Worm (Caenorhabditis elegans) whole organism, L3 larva: ENCODE measurements around the gene F35G12.7.

Experiments
- R02D3.7 ChIP-seq: fragments of 150-350 bp; optimal IDR thresholded peaks from 2 replicates; lab custom pipeline; 2014; ENCODE audit warnings: missing biosample characterization, missing genetic modification characterization
- ZK546.5 ChIP-seq: sonication (generic microtip); optimal IDR thresholded peaks from 2 replicates; lab custom pipeline; 2017; ENCODE audit warnings: missing biosample characterization, missing genetic modification characterization
- aly-2 ChIP-seq: fragments of 150-350 bp; optimal IDR thresholded peaks from 2 replicates; lab custom pipeline; 2014; ENCODE audit warnings: missing biosample characterization, missing genetic modification characterization
- ama-1 ChIP-seq: fragments of 150-350 bp; optimal IDR thresholded peaks from 2 replicates; lab custom pipeline; 2018
- ceh-16 ChIP-seq: sonication (generic microtip); optimal IDR thresholded peaks from 2 replicates; lab custom pipeline; 2017; ENCODE audit warnings: missing biosample characterization, missing genetic modification characterization
- ceh-28 ChIP-seq: fragments of 150-350 bp; optimal IDR thresholded peaks from 2 replicates; lab custom pipeline; 2014; ENCODE audit warnings: missing biosample characterization, missing genetic modification reagents, missing genetic modification characterization
- ceh-82 ChIP-seq: fragments of 150-350 bp; optimal IDR thresholded peaks from 2 replicates; lab custom pipeline; 2014; ENCODE audit warnings: missing biosample characterization, missing genetic modification characterization
- ceh-9 ChIP-seq: sonication (generic microtip); optimal IDR thresholded peaks from 2 replicates; lab custom pipeline; 2018; ENCODE audit warnings: missing biosample characterization, missing genetic modification characterization
- daf-12 ChIP-seq: fragments of 150-350 bp; optimal IDR thresholded peaks from 2 replicates; lab custom pipeline; 2014; ENCODE audit warnings: missing biosample characterization, missing genetic modification reagents, missing genetic modification characterization
- egl-27 ChIP-seq: sonication (generic microtip); optimal IDR thresholded peaks from 4 replicates; lab custom pipeline; 2017; ENCODE audit warnings: missing biosample characterization, missing genetic modification reagents, missing genetic modification characterization
- egl-5 ChIP-seq: fragments of 150-350 bp; optimal IDR thresholded peaks from 2 replicates; lab custom pipeline; 2017; ENCODE audit warnings: missing biosample characterization, missing genetic modification reagents, missing genetic modification characterization, inconsistent platforms
- elt-1 ChIP-seq: fragments of 150-350 bp; optimal IDR thresholded peaks from 2 replicates; lab custom pipeline; 2014; ENCODE audit warnings: missing biosample characterization, missing genetic modification characterization
- elt-2 ChIP-seq: sonication (generic microtip); optimal IDR thresholded peaks from 2 replicates; lab custom pipeline; 2016; ENCODE audit warnings: missing genetic modification reagents, mild to moderate bottlenecking, missing genetic modification characterization, missing compliant biosample characterization
- elt-3 ChIP-seq, 3 experiments: fragments of 150-350 bp in 1 of 3; sonication (generic microtip) in 2 of 3; optimal IDR thresholded peaks; 2 replicates in 2 of 3; 4 replicates in 1 of 3; lab custom pipeline; 2014 to 2017; ENCODE audit warnings: missing biosample characterization in 3 of 3, missing genetic modification characterization in 3 of 3
- eor-1 ChIP-seq, 2 experiments: fragments of 150-350 bp; optimal IDR thresholded peaks; 2 replicates each; lab custom pipeline; 2014 to 2018; ENCODE audit warnings: missing biosample characterization in 2 of 2, missing genetic modification characterization in 2 of 2
- fkh-10 ChIP-seq: sonication (generic microtip); optimal IDR thresholded peaks from 2 replicates; lab custom pipeline; 2017; ENCODE audit warnings: missing biosample characterization, missing genetic modification reagents, missing genetic modification characterization
- fkh-2 ChIP-seq: fragments of 150-350 bp; optimal IDR thresholded peaks from 2 replicates; lab custom pipeline; 2014; ENCODE audit warnings: missing biosample characterization, missing genetic modification reagents, missing genetic modification characterization
- fos-1 ChIP-seq: fragments of 150-350 bp; optimal IDR thresholded peaks from 2 replicates; lab custom pipeline; 2014; ENCODE audit warnings: missing biosample characterization, missing genetic modification characterization
- hmg-11 ChIP-seq: sonication (generic microtip); optimal IDR thresholded peaks from 2 replicates; lab custom pipeline; 2016; ENCODE audit warnings: missing genetic modification characterization, missing compliant biosample characterization
- jun-1 ChIP-seq: fragments of 150-350 bp; optimal IDR thresholded peaks from 2 replicates; lab custom pipeline; 2014; ENCODE audit warnings: missing biosample characterization, missing genetic modification reagents, missing genetic modification characterization
- lin-15B ChIP-seq: fragments of 150-350 bp; optimal IDR thresholded peaks from 2 replicates; lab custom pipeline; 2014; ENCODE audit warnings: missing biosample characterization, missing genetic modification characterization
- lin-39 ChIP-seq: fragments of 150-350 bp; optimal IDR thresholded peaks from 2 replicates; lab custom pipeline; 2018; ENCODE audit warnings: missing biosample characterization, missing genetic modification reagents, missing genetic modification characterization
- lsy-12 ChIP-seq: sonication (generic microtip); optimal IDR thresholded peaks from 2 replicates; lab custom pipeline; 2016; ENCODE audit warnings: mild to moderate bottlenecking, missing genetic modification characterization, missing compliant biosample characterization
- mdl-1 ChIP-seq: fragments of 150-350 bp; optimal IDR thresholded peaks from 2 replicates; lab custom pipeline; 2014; ENCODE audit warnings: missing biosample characterization, missing genetic modification characterization
- mml-1 ChIP-seq: fragments of 150-350 bp; sonication (generic microtip); optimal IDR thresholded peaks from 3 replicates; lab custom pipeline; 2014; ENCODE audit warnings: missing biosample characterization, missing genetic modification characterization
- nfya-1 ChIP-seq: sonication (generic microtip); optimal IDR thresholded peaks from 2 replicates; lab custom pipeline; 2017; ENCODE audit warnings: missing genetic modification characterization, mild to moderate bottlenecking, missing compliant biosample characterization, antibody characterized with exemption, moderate library complexity; ENCODE audit not compliant: insufficient read depth
- nhr-11 ChIP-seq: fragments of 150-350 bp; optimal IDR thresholded peaks from 2 replicates; lab custom pipeline; 2014; ENCODE audit warnings: missing biosample characterization, missing genetic modification characterization
- nhr-12 ChIP-seq: fragments of 150-350 bp; optimal IDR thresholded peaks from 2 replicates; lab custom pipeline; 2014; ENCODE audit warnings: missing biosample characterization, missing genetic modification characterization
- nhr-23 ChIP-seq: fragments of 150-350 bp; optimal IDR thresholded peaks from 2 replicates; lab custom pipeline; 2014; ENCODE audit warnings: missing biosample characterization, missing genetic modification reagents, missing genetic modification characterization
- nhr-237 ChIP-seq: fragments of 150-350 bp; optimal IDR thresholded peaks from 2 replicates; lab custom pipeline; 2014; ENCODE audit warnings: missing biosample characterization, missing genetic modification characterization
- nhr-25 ChIP-seq: sonication (generic microtip); optimal IDR thresholded peaks from 2 replicates; lab custom pipeline; 2017; ENCODE audit warnings: missing biosample characterization, missing genetic modification characterization
- nhr-28 ChIP-seq: fragments of 150-350 bp; optimal IDR thresholded peaks from 2 replicates; lab custom pipeline; 2014; ENCODE audit warnings: missing biosample characterization, missing genetic modification characterization
- nhr-43 ChIP-seq: sonication (generic microtip); optimal IDR thresholded peaks from 2 replicates; lab custom pipeline; 2016; ENCODE audit warnings: mild to moderate bottlenecking, missing genetic modification characterization, missing compliant biosample characterization; ENCODE audit not compliant: poor library complexity, severe bottlenecking
- nhr-67 ChIP-seq: fragments of 150-350 bp; optimal IDR thresholded peaks from 2 replicates; lab custom pipeline; 2014; ENCODE audit warnings: missing biosample characterization, missing genetic modification characterization
- nhr-76 ChIP-seq: fragments of 150-350 bp; sonication (generic microtip); optimal IDR thresholded peaks from 5 replicates; lab custom pipeline; 2014; ENCODE audit warnings: missing biosample characterization, missing genetic modification characterization
- nhr-77 ChIP-seq: fragments of 150-350 bp; optimal IDR thresholded peaks from 2 replicates; lab custom pipeline; 2014; ENCODE audit warnings: missing biosample characterization, missing genetic modification characterization
- pha-4 ChIP-seq: fragments of 150-350 bp; optimal IDR thresholded peaks from 2 replicates; lab custom pipeline; 2014; ENCODE audit warnings: missing biosample characterization, missing genetic modification reagents, missing genetic modification characterization
- pqm-1 ChIP-seq: fragments of 150-350 bp; optimal IDR thresholded peaks from 2 replicates; lab custom pipeline; 2017; ENCODE audit warnings: missing biosample characterization, missing genetic modification characterization, inconsistent platforms
- sea-2 ChIP-seq: fragments of 150-350 bp; sonication (generic microtip); optimal IDR thresholded peaks from 4 replicates; lab custom pipeline; 2014; ENCODE audit warnings: missing biosample characterization, missing genetic modification reagents, missing genetic modification characterization
- skn-1 ChIP-seq: fragments of 150-350 bp; optimal IDR thresholded peaks from 2 replicates; lab custom pipeline; 2014; ENCODE audit warnings: missing biosample characterization, missing genetic modification characterization
- snpc-4 ChIP-seq: fragments of 150-350 bp; optimal IDR thresholded peaks from 2 replicates; lab custom pipeline; 2014; ENCODE audit warnings: missing biosample characterization, missing genetic modification characterization
- tbx-2 ChIP-seq: sonication (generic microtip); optimal IDR thresholded peaks from 2 replicates; lab custom pipeline; 2016; ENCODE audit warnings: mild to moderate bottlenecking, missing genetic modification characterization, missing compliant biosample characterization
- unc-39 ChIP-seq: sonication (generic microtip); optimal IDR thresholded peaks from 4 replicates; lab custom pipeline; 2017; ENCODE audit warnings: missing biosample characterization, missing genetic modification characterization
- unc-62 ChIP-seq: fragments of 150-350 bp; sonication (generic microtip); optimal IDR thresholded peaks from 4 replicates; lab custom pipeline; 2014; ENCODE audit warnings: missing biosample characterization, missing genetic modification reagents, missing genetic modification characterization
- zag-1 ChIP-seq: fragments of 150-350 bp; optimal IDR thresholded peaks from 2 replicates; lab custom pipeline; 2014; ENCODE audit warnings: missing biosample characterization, missing genetic modification characterization
- ztf-11 ChIP-seq: fragments of 150-350 bp; optimal IDR thresholded peaks from 2 replicates; lab custom pipeline; 2014; ENCODE audit warnings: missing biosample characterization, missing genetic modification characterization
- ztf-4 ChIP-seq: fragments of 150-350 bp; optimal IDR thresholded peaks from 2 replicates; lab custom pipeline; 2014; ENCODE audit warnings: missing biosample characterization, missing genetic modification characterization

Gene F35G12.7

DNA sequence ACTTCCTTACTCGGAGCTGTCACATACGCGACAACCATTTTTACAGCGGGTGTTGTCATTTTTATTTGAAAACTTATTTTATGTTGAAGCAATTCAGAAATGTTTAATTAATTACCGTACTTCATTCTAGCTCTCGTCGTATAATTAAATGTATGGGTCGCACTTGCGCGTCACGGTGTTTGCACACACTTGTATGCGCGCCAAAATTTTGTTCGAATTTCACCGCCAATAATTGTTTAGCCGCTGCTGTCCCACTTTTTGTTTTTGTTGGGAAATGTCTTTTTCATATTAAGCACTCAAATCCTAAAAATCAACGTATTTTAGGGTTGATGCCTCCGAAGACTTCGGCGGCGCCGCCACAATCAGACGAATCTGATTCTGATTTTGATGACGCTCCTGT is at the start of gene F35G12.7, which contains the start of gene smc-4:
F35G12.7 (minus strand) TSS at position 154 of the 400 bp plus-strand sequence.
smc-4 (plus strand) TSS at position 325 of the 400 bp plus-strand sequence.
- TF ChIP-seq nhr-77 (tag; lab: Kevin White, UChicago) (no peak), lin-39 (tag; lab: Kevin White, UChicago) (no peak), nhr-11 (tag; lab: Kevin White, UChicago) (no peak), ceh-28 (tag; lab: Kevin White, UChicago) (peak; percentile 9), nhr-25 (tag; lab: Kevin White, UChicago) (peak; percentile 32), unc-39 (no peak), daf-12 (tag; lab: Kevin White, UChicago) (no peak), nhr-237 (no peak), lsy-12 (tag; lab: Kevin White, UChicago) (no peak), fkh-10 (GFP tag; lab: Kevin White, UChicago) (no peak), ztf-4 (tag; lab: Kevin White, UChicago) (no peak), sea-2 (GFP tag; lab: Kevin White, UChicago) (no peak), pha-4 (tag; lab: Kevin White, UChicago) (peak; percentile 73), egl-27 (tag; lab: Kevin White, UChicago) (no peak), pqm-1 (no peak), lin-15B (peak; percentile 26), skn-1 (tag; lab: Kevin White, UChicago) (no peak), elt-1 (no peak), nhr-67 (tag; lab: Kevin White, UChicago) (no peak), nhr-28 (tag; lab: Kevin White, UChicago) (no peak), nhr-12 (no peak), elt-3 (tag; optimal IDR thresholded peaks at IDR 0.05; lab: Kevin White, UChicago) (no peak), hmg-11 (tag; lab: Kevin White, UChicago) (no peak), jun-1 (no peak), nhr-23 (tag; lab: Kevin White, UChicago) (peak; percentile 73), egl-5 (tag; lab: Kevin White, UChicago) (no peak), ceh-82 (tag; lab: Kevin White, UChicago) (no peak), tbx-2 (no peak), ZK546.5 (no peak), aly-2 (no peak), unc-62 (no peak), ceh-16 (tag; lab: Kevin White, UChicago) (no peak), mdl-1 (tag; lab: Kevin White, UChicago) (no peak), fkh-2 (tag; lab: Kevin White, UChicago) (no peak), elt-2 (tag; lab: Kevin White, UChicago) (peak; percentile 25), ztf-11 (tag; lab: Kevin White, UChicago) (no peak), snpc-4 (no peak), ceh-9 (no peak), mml-1 (tag; lab: Kevin White, UChicago) (no peak), nhr-43 (tag; lab: Kevin White, UChicago) (no peak), R02D3.7 (no peak), nfya-1 (tag; lab: Kevin White, UChicago) (peak; percentile 90), eor-1 (tag; optimal IDR thresholded peaks at IDR 0.05; lab: Kevin White, UChicago) (no peak), fos-1 (tag; lab: Kevin White, UChicago) (no peak), zag-1 (tag; lab: Kevin White, UChicago) (no peak), nhr-76 (tag; lab: Kevin White, UChicago) (no peak), ama-1 (lab: Kevin White, UChicago) (no peak)

DNA sequence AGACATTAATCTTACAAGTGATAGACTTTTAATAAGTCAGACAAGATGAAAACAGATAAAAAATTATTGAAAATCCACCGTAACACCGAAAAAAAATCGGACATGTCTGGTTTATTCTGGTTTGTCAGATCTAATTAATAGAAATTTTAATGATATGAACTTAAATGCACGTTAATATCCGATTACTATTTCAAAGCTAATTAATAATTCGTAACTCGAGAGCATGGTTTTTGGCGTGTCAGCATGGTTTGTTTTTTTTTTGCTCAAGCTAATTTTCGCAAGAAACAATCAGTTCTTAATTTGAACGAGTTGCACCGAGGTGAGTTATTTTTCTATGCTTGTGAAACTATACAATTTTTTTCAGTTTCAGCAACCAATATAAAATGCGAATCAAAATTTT is 47.8 kb upstream of the F35G12.7 start, which contains the start of gene clec-153:
clec-153 (plus strand) TSS at position 301 of the 400 bp plus-strand sequence.
- TF ChIP-seq skn-1 (tag; lab: Kevin White, UChicago): no peak
- TF ChIP-seq hmg-11 (tag; lab: Kevin White, UChicago): no peak
- no peak for TF ChIP-seq ceh-16 (tag; lab: Kevin White, UChicago)
- no peak for TF ChIP-seq ceh-82 (tag; lab: Kevin White, UChicago)
- no peak for TF ChIP-seq nhr-12
